Worm (Caenorhabditis elegans): Measurements from ENCODE around the gene ldb-1.

The ldb-1 gene

ce11 chrX:11008052-11008451, 20.7 kb upstream of the ldb-1 start, which contains the start of gene del-5:
del-5 (minus strand) TSS chrX:11008181.
- TF ChIP-seq lin-35 (GFP tag; optimal IDR thresholded peaks at IDR 0.05) (peak in 1 of 2 experiments; percentile 32), egl-27 (tag; optimal IDR thresholded peaks at IDR 0.05) (no peak), zip-4 (GFP tag; optimal IDR thresholded peaks at IDR 0.05) (no peak), elt-2 (tag; optimal IDR thresholded peaks at IDR 0.05) (peak; percentile 83), lir-3 (tag; optimal IDR thresholded peaks at IDR 0.05; ENCODE audit: poor library complexity) (no peak)

- peak; percentile 66 for TF ChIP-seq nhr-85 (tag)
- TF ChIP-seq nhr-90 (tag; optimal IDR thresholded peaks at IDR 0.05; ENCODE audit: poor library complexity), result no peak
- TF ChIP-seq ces-1 (GFP tag; optimal IDR thresholded peaks at IDR 0.05), result no peak
- no peak for TF ChIP-seq nhr-28 (tag; optimal IDR thresholded peaks at IDR 0.05)
- TF ChIP-seq lin-35 (GFP tag; optimal IDR thresholded peaks at IDR 0.05), result no peak
- peak in 1 of 6 experiments; percentile 7 for TF ChIP-seq elt-3 (tag; optimal IDR thresholded peaks at IDR 0.05)
- no peak for TF ChIP-seq vab-15 (tag; optimal IDR thresholded peaks at IDR 0.05)
- TF ChIP-seq nhr-76 (tag; optimal IDR thresholded peaks at IDR 0.05), result no peak
- no peak for TF ChIP-seq unc-86 (tag; optimal IDR thresholded peaks at IDR 0.05)
- peak; percentile 21 for TF ChIP-seq lin-14 (GFP tag; optimal IDR thresholded peaks at IDR 0.05)
These were observed 19.8 kb upstream of the ldb-1 start, which contains the start of gene ttr-31 for ce11 chrX:11008954-11009353. ttr-31 (minus strand) TSS chrX:11009054.

DNA sequence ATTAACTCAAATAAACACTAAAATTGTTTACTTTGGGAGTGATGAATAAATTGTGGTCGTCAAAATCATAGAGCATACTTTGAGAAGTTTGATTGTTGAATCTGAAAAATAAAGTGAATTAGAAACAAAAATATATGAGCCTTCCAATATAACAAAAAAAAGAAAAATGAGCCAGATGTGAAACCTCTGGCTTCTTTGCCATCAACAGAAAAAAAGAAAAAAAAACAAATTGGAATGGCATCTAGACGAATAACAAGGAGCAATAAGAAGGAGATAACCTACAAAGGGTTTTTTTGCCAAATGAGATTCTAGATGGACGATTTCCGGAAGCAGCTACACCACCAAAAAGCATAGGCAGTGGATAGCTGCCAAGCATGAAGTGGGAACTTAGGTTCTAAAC, 18.2 kb upstream of the ldb-1 start, which contains the start of gene F58A3.4:
Gene F58A3.4 (minus strand): TSS at position 101 of the 400 bp plus-strand sequence.
- TF ChIP-seq ceh-63 (GFP tag; optimal IDR thresholded peaks at IDR 0.05) (no peak), vab-15 (tag; optimal IDR thresholded peaks at IDR 0.05) (no peak), efl-3 (GFP tag; optimal IDR thresholded peaks at IDR 0.05) (no peak), unc-86 (tag; optimal IDR thresholded peaks at IDR 0.05) (no peak), nhr-85 (tag) (no peak), ets-5 (GFP tag; IDR thresholded peaks at IDR 0.05) (no peak), egl-13 (tag; optimal IDR thresholded peaks at IDR 0.05) (no peak), lin-15B (tag; optimal IDR thresholded peaks at IDR 0.05) (no peak), sox-4 (tag; optimal IDR thresholded peaks at IDR 0.05) (no peak), nhr-19 (GFP tag; conservative IDR thresholded peaks at IDR 0.05) (no peak), lin-14 (GFP tag; optimal IDR thresholded peaks at IDR 0.05) (no peak)

- TF ChIP-seq blmp-1 (tag; optimal IDR thresholded peaks at IDR 0.05) (peak; percentile 2), zag-1 (tag; optimal IDR thresholded peaks at IDR 0.05) (no peak), lin-14 (GFP tag; optimal IDR thresholded peaks at IDR 0.05) (peak; percentile 19)
These were observed 16.4 kb upstream of the ldb-1 start, which contains the start of gene F58A3.3 for ce11 chrX:11012337-11012736. F58A3.3 (plus strand) TSS chrX:11012637.

- TF ChIP-seq fkh-4 (tag; optimal IDR thresholded peaks at IDR 0.05; ENCODE audit: borderline replicate concordance) (no peak), unc-30 (tag; optimal IDR thresholded peaks at IDR 0.05) (no peak), fkh-10 (GFP tag; optimal IDR thresholded peaks at IDR 0.05) (no peak), tlp-1 (tag; optimal IDR thresholded peaks at IDR 0.05) (no peak), lin-13 (GFP tag; optimal IDR thresholded peaks at IDR 0.05) (no peak), grh-1 (GFP tag; IDR thresholded peaks at IDR 0.05) (peak; percentile 86), xbp-1 (tag; optimal IDR thresholded peaks at IDR 0.05) (no peak), C16A3.4 (tag; optimal IDR thresholded peaks at IDR 0.05) (no peak), tbx-2 (tag; optimal IDR thresholded peaks at IDR 0.05) (peak; percentile 39), mep-1 (tag; optimal IDR thresholded peaks at IDR 0.05) (peak; percentile 31), ceh-90 (tag; optimal IDR thresholded peaks at IDR 0.05) (no peak), nhr-90 (tag; optimal IDR thresholded peaks at IDR 0.05; ENCODE audit: poor library complexity) (peak; percentile 27), ama-1 (optimal IDR thresholded peaks at IDR 0.05) (no peak), nhr-12 (tag; optimal IDR thresholded peaks at IDR 0.05) (no peak), hpl-2 (GFP tag; optimal IDR thresholded peaks at IDR 0.05) (no peak), ztf-4 (tag; optimal IDR thresholded peaks at IDR 0.05) (no peak), nhr-11 (tag; optimal IDR thresholded peaks at IDR 0.05) (no peak), nhr-237 (tag; optimal IDR thresholded peaks at IDR 0.05) (no peak), unc-98 (GFP tag; IDR thresholded peaks at IDR 0.05) (no peak), isw-1 (GFP tag; IDR thresholded peaks at IDR 0.05) (no peak), nhr-76 (tag; optimal IDR thresholded peaks at IDR 0.05) (no peak), snu-23 (GFP tag; optimal IDR thresholded peaks at IDR 0.05) (peak; percentile 55), alr-1 (tag; optimal IDR thresholded peaks at IDR 0.05; ENCODE audit: borderline replicate concordance) (no peak)
These were observed 14.1 kb upstream of the ldb-1 start for ce11 chrX:11014394-11015280.
